Worm (Caenorhabditis elegans) whole organism, mixed stage, embryonic: ENCODE measurements around the gene F55A4.3.

Experiments
- cnd-1 ChIP-seq: fragments of 200-800 bp; sonication (Bioruptor generic); optimal IDR thresholded peaks from 2 replicates; lab custom pipeline; 2018; ENCODE audit warnings: mild to moderate bottlenecking, missing genetic modification characterization, missing compliant biosample characterization
- elt-3 ChIP-seq: fragments of 150-350 bp; optimal IDR thresholded peaks from 2 replicates; lab custom pipeline; 2014; ENCODE audit warnings: missing biosample characterization, missing genetic modification characterization
- lin-13 ChIP-seq: fragments of 150-350 bp; optimal IDR thresholded peaks from 2 replicates; lab custom pipeline; 2014; ENCODE audit warnings: missing biosample characterization, missing genetic modification characterization
- nhr-12 ChIP-seq: fragments of 150-350 bp; optimal IDR thresholded peaks from 2 replicates; lab custom pipeline; 2014; ENCODE audit warnings: missing biosample characterization, missing genetic modification characterization
- nhr-237 ChIP-seq: fragments of 150-350 bp; optimal IDR thresholded peaks from 2 replicates; lab custom pipeline; 2014; ENCODE audit warnings: missing biosample characterization, missing genetic modification characterization
- nhr-28 ChIP-seq: fragments of 150-350 bp; optimal IDR thresholded peaks from 2 replicates; lab custom pipeline; 2014; ENCODE audit warnings: missing biosample characterization, missing genetic modification characterization
- pha-4 ChIP-seq: fragments of 150-350 bp; optimal IDR thresholded peaks from 2 replicates; lab custom pipeline; 2018; ENCODE audit warnings: missing biosample characterization, missing genetic modification reagents, missing genetic modification characterization
- snpc-4 ChIP-seq: fragments of 150-350 bp; optimal IDR thresholded peaks from 2 replicates; lab custom pipeline; 2014; ENCODE audit warnings: missing biosample characterization, missing genetic modification characterization
- sptf-1 ChIP-seq: sonication (generic microtip); optimal IDR thresholded peaks from 2 replicates; lab custom pipeline; 2017; ENCODE audit warnings: mild to moderate bottlenecking, missing genetic modification characterization, moderate library complexity, missing compliant biosample characterization
- tbx-8 ChIP-seq: fragments of 200-800 bp; sonication (Bioruptor generic); optimal IDR thresholded peaks from 2 replicates; lab custom pipeline; 2018; ENCODE audit warnings: mild to moderate bottlenecking, missing genetic modification characterization, moderate library complexity, missing compliant biosample characterization
- unc-39 ChIP-seq: fragments of 150-350 bp; optimal IDR thresholded peaks from 2 replicates; lab custom pipeline; 2014; ENCODE audit warnings: missing biosample characterization, missing genetic modification characterization
- unc-62 ChIP-seq: fragments of 150-350 bp; optimal IDR thresholded peaks from 2 replicates; lab custom pipeline; 2014; ENCODE audit warnings: missing biosample characterization, missing genetic modification reagents, missing genetic modification characterization

- TF ChIP-seq cnd-1 (tag; lab: Kevin White, UChicago) (no peak), sptf-1 (tag; lab: Kevin White, UChicago) (no peak), lin-13 (tag; lab: Kevin White, UChicago) (no peak), unc-62 (GFP tag; lab: Kevin White, UChicago) (no peak), tbx-8 (GFP tag; lab: Kevin White, UChicago) (no peak), nhr-237 (tag; lab: Kevin White, UChicago) (no peak), nhr-28 (tag; lab: Kevin White, UChicago) (no peak), unc-39 (tag; lab: Kevin White, UChicago) (no peak), nhr-12 (no peak), pha-4 (no peak), snpc-4 (tag; lab: Kevin White, UChicago) (no peak), elt-3 (tag; lab: Kevin White, UChicago) (no peak)
Observed at ce11 chrX:1025010-1025409, at the start of gene F55A4.3.
